Worm (Caenorhabditis elegans): ENCODE measurements around the gene Y38E10A.22.

Gene Y38E10A.22

DNA sequence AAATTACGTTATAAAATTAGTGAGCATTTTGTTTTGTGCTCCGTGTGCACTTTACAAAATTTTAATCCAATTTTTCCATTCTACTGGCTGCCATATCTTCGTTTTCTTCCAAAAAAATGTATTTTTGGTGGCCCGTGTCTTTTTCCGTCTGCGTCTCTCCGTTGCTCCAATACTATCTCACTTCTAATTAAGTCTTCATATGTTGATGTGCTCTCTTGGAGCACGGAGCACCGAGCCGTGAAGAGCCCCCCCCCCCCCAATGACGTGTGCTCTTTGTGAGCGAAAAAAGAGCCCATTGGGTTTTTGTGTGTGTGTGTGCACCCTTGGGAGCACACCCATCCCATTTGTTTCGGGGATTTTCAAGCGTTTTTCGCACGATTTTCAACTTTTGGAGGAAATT lies 12.6 kb downstream of the Y38E10A.22 start:
- TF ChIP-seq elt-1 (tag; optimal IDR thresholded peaks at IDR 0.05), result no peak
- TF ChIP-seq sma-9 (GFP tag; optimal IDR thresholded peaks at IDR 0.05), result peak; percentile 30
- TF ChIP-seq sma-9 (tag; optimal IDR thresholded peaks at IDR 0.05), result no peak
- TF ChIP-seq zag-1 (tag; optimal IDR thresholded peaks at IDR 0.05), result peak; percentile 35
- TF ChIP-seq nhr-6 (tag; optimal IDR thresholded peaks at IDR 0.05), result no peak
- no peak for TF ChIP-seq unc-39 (tag; optimal IDR thresholded peaks at IDR 0.05)

DNA sequence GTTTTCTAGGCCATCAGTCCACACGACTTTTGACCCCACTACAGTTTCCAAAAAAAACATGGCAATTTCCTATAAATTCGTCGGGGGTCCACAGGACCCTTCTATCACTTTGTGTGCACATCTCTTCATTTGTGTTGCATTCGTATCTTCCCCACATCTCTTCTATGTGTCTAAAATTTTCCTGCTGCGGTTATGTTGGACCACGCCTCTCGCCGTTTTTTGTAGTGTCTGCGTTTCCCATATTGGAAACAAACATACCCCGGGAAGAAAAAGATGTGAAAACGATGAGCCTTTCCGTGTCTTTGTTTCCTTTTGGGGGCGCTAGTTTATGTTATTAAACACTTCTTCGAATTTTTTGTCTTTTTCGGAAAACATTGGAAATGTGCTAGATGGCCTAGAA lies 15.7 kb downstream of the Y38E10A.22 start:
- peak in 1 of 2 experiments; percentile 43 for TF ChIP-seq lsy-2 (tag; optimal IDR thresholded peaks at IDR 0.05)
- TF ChIP-seq zag-1 (tag; optimal IDR thresholded peaks at IDR 0.05), result peak; percentile 47
- no peak for TF ChIP-seq snpc-4 (tag; optimal IDR thresholded peaks at IDR 0.05)
- peak; percentile 27 for TF ChIP-seq unc-55 (GFP tag; optimal IDR thresholded peaks at IDR 0.05)

DNA sequence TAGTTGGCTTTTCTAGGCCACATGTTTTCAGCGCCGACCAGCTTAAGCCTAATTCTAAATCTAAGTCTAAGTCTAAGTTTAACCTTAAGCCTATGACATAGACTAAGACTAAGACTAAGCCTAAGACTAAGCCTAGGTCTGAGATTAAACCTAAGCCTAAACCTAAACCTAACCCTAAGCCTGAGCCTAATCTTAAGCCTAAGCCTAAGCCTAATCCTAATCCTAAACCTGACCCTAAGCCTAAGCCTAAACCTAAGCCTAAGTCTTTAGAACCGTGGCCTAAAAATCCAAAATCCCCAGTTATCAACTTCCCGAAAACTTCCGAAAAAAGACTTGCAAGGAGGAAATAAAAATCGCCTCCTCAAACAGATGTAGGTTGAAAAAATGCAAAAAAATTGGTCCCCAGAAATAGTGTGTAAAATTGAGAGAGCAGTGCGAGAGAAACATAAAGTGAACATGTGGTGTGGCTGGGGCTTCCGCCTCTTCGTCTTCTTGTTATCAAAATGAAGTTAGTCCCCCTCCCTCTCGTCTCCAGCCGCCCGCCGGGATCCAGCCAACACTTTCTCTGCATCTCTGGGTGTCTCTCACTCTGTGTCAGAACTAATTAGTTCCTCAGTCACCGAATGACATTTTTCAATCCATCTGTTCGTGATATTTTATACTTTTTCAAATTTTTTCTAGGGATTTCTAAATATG lies 17.8 kb downstream of the Y38E10A.22 start:
- TF ChIP-seq lsy-2 (tag; optimal IDR thresholded peaks at IDR 0.05) (peak in 1 of 2 experiments; percentile 48), mbf-1 (tag; optimal IDR thresholded peaks at IDR 0.05) (no peak), unc-62 (GFP tag; optimal IDR thresholded peaks at IDR 0.05) (no peak), nhr-129 (tag; optimal IDR thresholded peaks at IDR 0.05) (peak; percentile 35), F13H6.1 (tag; optimal IDR thresholded peaks at IDR 0.05) (peak; percentile 49), mdl-1 (tag; optimal IDR thresholded peaks at IDR 0.05) (peak in 1 of 2 experiments; percentile 16), sma-9 (GFP tag; optimal IDR thresholded peaks at IDR 0.05) (peak; percentile 56), sma-9 (tag; optimal IDR thresholded peaks at IDR 0.05) (no peak), ztf-1 (GFP tag; conservative IDR thresholded peaks at IDR 0.05) (no peak), C34F6.9 (tag; optimal IDR thresholded peaks at IDR 0.05) (peak; percentile 59), unc-55 (GFP tag; optimal IDR thresholded peaks at IDR 0.05) (peak; percentile 45), ztf-4 (tag; optimal IDR thresholded peaks at IDR 0.05) (no peak), sem-4 (tag; optimal IDR thresholded peaks at IDR 0.05) (peak; percentile 69)

DNA sequence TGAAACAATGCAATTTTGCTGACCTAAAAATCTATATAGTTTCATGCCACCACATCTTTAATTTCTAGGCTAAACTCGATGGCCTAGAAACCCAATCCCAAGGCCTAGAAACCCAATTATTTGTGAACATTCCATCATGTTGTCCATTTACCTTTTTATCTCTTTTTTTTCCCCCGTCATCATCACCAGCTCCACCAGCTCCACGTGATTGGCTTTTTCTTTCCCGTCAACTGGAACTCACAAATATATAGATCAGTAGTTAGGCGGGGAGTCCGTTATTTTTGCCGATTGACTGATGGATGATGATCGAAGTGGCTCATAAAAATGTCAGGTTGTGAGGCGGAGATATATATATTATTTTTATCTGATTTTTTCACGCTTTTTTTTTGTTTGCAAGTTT lies 19.2 kb downstream of the Y38E10A.22 start:
- TF ChIP-seq snpc-4 (tag; optimal IDR thresholded peaks at IDR 0.05) (peak; percentile 14), nhr-25 (tag; optimal IDR thresholded peaks at IDR 0.05) (no peak), lin-11 (tag; optimal IDR thresholded peaks at IDR 0.05) (no peak), nhr-129 (tag; optimal IDR thresholded peaks at IDR 0.05) (peak; percentile 3), nhr-23 (tag; optimal IDR thresholded peaks at IDR 0.05) (no peak), ztf-1 (GFP tag; conservative IDR thresholded peaks at IDR 0.05) (no peak)

DNA sequence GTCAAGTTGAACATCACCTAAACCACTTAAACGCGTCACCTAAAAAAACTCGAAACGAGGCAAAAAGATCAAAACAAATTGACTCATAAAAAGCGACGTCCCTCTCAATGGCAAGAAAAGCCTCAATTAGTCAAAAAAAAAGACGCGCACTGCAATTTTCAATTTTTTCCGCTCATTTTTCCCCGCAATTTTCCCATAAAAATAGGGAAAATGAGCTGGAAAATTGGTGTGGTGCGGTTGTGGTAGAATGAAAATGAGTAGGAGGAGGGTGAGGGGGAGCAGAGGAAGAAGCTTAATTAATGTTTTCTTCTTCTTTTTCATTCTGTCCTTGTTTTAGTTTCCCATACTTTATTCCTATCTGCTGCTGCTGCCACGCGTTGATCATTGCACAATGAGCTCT lies 20.0 kb downstream of the Y38E10A.22 start:
- TF ChIP-seq zag-1 (tag; optimal IDR thresholded peaks at IDR 0.05) (no peak), skn-1 (tag; optimal IDR thresholded peaks at IDR 0.05) (no peak), nhr-11 (tag; optimal IDR thresholded peaks at IDR 0.05) (no peak), dmd-4 (tag; optimal IDR thresholded peaks at IDR 0.05) (no peak), ztf-4 (tag; optimal IDR thresholded peaks at IDR 0.05) (no peak), gmeb-1 (tag; optimal IDR thresholded peaks at IDR 0.05) (no peak), nhr-129 (tag; optimal IDR thresholded peaks at IDR 0.05) (no peak), nhr-6 (tag; optimal IDR thresholded peaks at IDR 0.05) (no peak), nhr-12 (tag; optimal IDR thresholded peaks at IDR 0.05) (no peak), unc-62 (GFP tag; optimal IDR thresholded peaks at IDR 0.05) (no peak), ceh-16 (tag; optimal IDR thresholded peaks at IDR 0.05) (no peak), alr-1 (tag; optimal IDR thresholded peaks at IDR 0.05) (no peak), ztf-11 (tag; optimal IDR thresholded peaks at IDR 0.05) (no peak), peb-1 (tag; optimal IDR thresholded peaks at IDR 0.05) (no peak), lsy-2 (tag; optimal IDR thresholded peaks at IDR 0.05) (no peak), lin-39 (tag; optimal IDR thresholded peaks at IDR 0.05) (no peak), C34F6.9 (tag; optimal IDR thresholded peaks at IDR 0.05) (no peak), elt-3 (tag; optimal IDR thresholded peaks at IDR 0.05) (no peak), fos-1 (tag; optimal IDR thresholded peaks at IDR 0.05) (no peak)

DNA sequence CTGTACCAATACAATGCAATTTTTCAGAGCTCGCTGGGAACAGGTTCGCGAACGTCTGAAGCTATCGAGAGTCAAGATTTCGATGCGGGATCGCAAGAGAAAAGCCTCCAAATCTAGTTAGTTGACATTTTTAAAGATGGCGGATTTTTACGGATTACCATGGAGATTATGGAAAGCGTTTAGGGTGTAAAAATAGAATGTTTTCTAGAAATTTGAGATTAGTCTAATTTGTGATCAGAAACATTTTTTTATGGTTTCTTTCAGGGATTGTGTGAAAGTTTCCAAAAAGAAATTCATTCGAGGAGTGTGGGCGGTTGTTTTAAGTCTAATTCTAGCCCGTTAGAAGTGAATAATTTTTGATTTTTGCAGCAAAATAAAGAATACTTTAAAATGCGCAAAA lies 21.8 kb downstream of the Y38E10A.22 start:
- TF ChIP-seq Y55F3AM.14 (GFP tag; optimal IDR thresholded peaks at IDR 0.05) (no peak), lin-39 (tag; optimal IDR thresholded peaks at IDR 0.05) (no peak), ztf-11 (tag; optimal IDR thresholded peaks at IDR 0.05) (no peak), fos-1 (tag; optimal IDR thresholded peaks at IDR 0.05) (no peak), unc-55 (GFP tag; optimal IDR thresholded peaks at IDR 0.05) (no peak)
